Worm (Caenorhabditis elegans) whole organism, L1 larva: ENCODE data around the gene C01G6.3.

Experiments used
- egl-27 ChIP-seq, 2 experiments: fragments of 150-350 bp in 1 of 2; sonication (generic microtip); optimal IDR thresholded peaks; 3 replicates each; lab custom pipeline; 2017 to 2018; ENCODE audit warnings: missing biosample characterization in 2 of 2, missing genetic modification characterization in 2 of 2, missing genetic modification reagents in 2 of 2
- elt-2 ChIP-seq: sonication (generic microtip); optimal IDR thresholded peaks from 2 replicates; lab custom pipeline; 2016; ENCODE audit warnings: missing genetic modification characterization, mild to moderate bottlenecking, inconsistent platforms, missing compliant biosample characterization, missing genetic modification reagents
- lin-13 ChIP-seq: fragments of 150-350 bp; optimal IDR thresholded peaks from 2 replicates; lab custom pipeline; 2014; ENCODE audit warnings: missing biosample characterization, missing genetic modification reagents, missing genetic modification characterization
- lin-15B ChIP-seq: fragments of 150-350 bp; sonication (generic microtip); optimal IDR thresholded peaks from 3 replicates; lab custom pipeline; 2014; ENCODE audit warnings: missing biosample characterization, missing genetic modification characterization
- mep-1 ChIP-seq: fragments of 150-350 bp; optimal IDR thresholded peaks from 2 replicates; lab custom pipeline; 2014; ENCODE audit warnings: missing biosample characterization, missing genetic modification characterization
- nhr-12 ChIP-seq: sonication (generic microtip); optimal IDR thresholded peaks from 2 replicates; lab custom pipeline; 2017; ENCODE audit warnings: missing biosample characterization, missing genetic modification characterization
- nhr-237 ChIP-seq: fragments of 150-350 bp; optimal IDR thresholded peaks from 2 replicates; lab custom pipeline; 2014; ENCODE audit warnings: missing biosample characterization, missing genetic modification characterization
- nhr-28 ChIP-seq: fragments of 150-350 bp; optimal IDR thresholded peaks from 2 replicates; lab custom pipeline; 2014; ENCODE audit warnings: missing biosample characterization, missing genetic modification characterization
- nhr-85 ChIP-seq: sonication (generic microtip); peaks from one replicate; lab custom pipeline; 2016; ENCODE audit warnings: missing genetic modification characterization, inconsistent platforms, missing compliant biosample characterization
- snpc-4 ChIP-seq: fragments of 150-350 bp; optimal IDR thresholded peaks from 2 replicates; lab custom pipeline; 2014; ENCODE audit warnings: missing biosample characterization, missing genetic modification characterization
- sptf-1 ChIP-seq: fragments of 150-350 bp; optimal IDR thresholded peaks from 2 replicates; lab custom pipeline; 2014; ENCODE audit warnings: missing biosample characterization, missing genetic modification characterization

- no peak for TF ChIP-seq elt-2 (tag; lab: Kevin White, UChicago)
- TF ChIP-seq nhr-28 (tag; lab: Kevin White, UChicago) = no peak
- TF ChIP-seq snpc-4 (tag; lab: Kevin White, UChicago) = peak; percentile 28
- no peak for TF ChIP-seq lin-13
- TF ChIP-seq nhr-85 (tag; lab: Kevin White, UChicago) = peak; percentile 50
- TF ChIP-seq mep-1 = peak; percentile 57
- no peak for TF ChIP-seq egl-27 (tag; optimal IDR thresholded peaks at IDR 0.05; lab: Kevin White, UChicago)
- no peak for TF ChIP-seq nhr-12 (tag; lab: Kevin White, UChicago)
- TF ChIP-seq lin-15B (tag; lab: Kevin White, UChicago) = no peak
- no peak for TF ChIP-seq nhr-237 (tag; lab: Kevin White, UChicago)
- TF ChIP-seq sptf-1 (tag; lab: Kevin White, UChicago) = no peak
These were observed 11.9 kb downstream of the C01G6.3 start for ce11 chrII:9281595-9281994.
